Fruit fly (Drosophila melanogaster) whole organism, embryonic: ENCODE measurements around the gene Ppat-Dpck.

Experiments
- Bgb ChIP-seq: fragments of 200-800 bp; sonication (Bioruptor generic); IDR thresholded peaks from 2 replicates; pipeline ENCODE4 v1.3.6; 2022; ENCODE audit warnings: missing biosample characterization, missing genetic modification characterization; ENCODE audit not compliant: partially characterized antibody
- CG10267 ChIP-seq: fragments of 200-800 bp; sonication (Bioruptor generic); optimal IDR thresholded peaks from 2 replicates; lab custom pipeline; 2018; ENCODE audit warnings: missing biosample characterization, mild to moderate bottlenecking, missing genetic modification characterization, moderate library complexity
- CG11560 ChIP-seq: fragments of 200-800 bp; sonication (Bioruptor generic); IDR thresholded peaks from 3 replicates; pipeline ENCODE4 v1.3.6; 2022; ENCODE audit warnings: missing biosample characterization, missing genetic modification characterization
- CG12391 ChIP-seq: fragments of 200-800 bp; sonication (Bioruptor generic); optimal IDR thresholded peaks from 3 replicates; lab custom pipeline; 2018; ENCODE audit warnings: missing biosample characterization, mild to moderate bottlenecking, missing genetic modification characterization, moderate library complexity
- CG14441 ChIP-seq: fragments of 200-800 bp; sonication (Bioruptor generic); IDR thresholded peaks from 2 replicates; pipeline ENCODE4 v1.3.6; 2022; ENCODE audit warnings: missing biosample characterization, missing genetic modification characterization
- CG15011 ChIP-seq: fragments of 200-800 bp; sonication (Bioruptor generic); optimal IDR thresholded peaks from 3 replicates; lab custom pipeline; 2018; ENCODE audit warnings: missing biosample characterization, mild to moderate bottlenecking, missing genetic modification characterization
- CG16813 ChIP-seq: fragments of 200-800 bp; sonication (Bioruptor generic); IDR thresholded peaks from 3 replicates; pipeline ENCODE4 v1.3.6; 2022; ENCODE audit warnings: missing biosample characterization, missing genetic modification characterization; ENCODE audit not compliant: partially characterized antibody
- CG17361 ChIP-seq: fragments of 200-800 bp; sonication (Bioruptor generic); IDR thresholded peaks from 3 replicates; pipeline ENCODE4 v1.3.6; 2022; ENCODE audit warnings: missing biosample characterization, missing genetic modification characterization
- CG17829 ChIP-seq: fragments of 200-800 bp; optimal IDR thresholded peaks from 2 replicates; lab custom pipeline; 2019; ENCODE audit warnings: missing biosample characterization, mild to moderate bottlenecking, missing genetic modification characterization, moderate library complexity
- CG1832 ChIP-seq: fragments of 200-800 bp; sonication (Bioruptor generic); optimal IDR thresholded peaks from 2 replicates; lab custom pipeline; 2017; ENCODE audit warnings: missing biosample characterization, mild to moderate bottlenecking, missing genetic modification characterization, inconsistent platforms
- CG2120 ChIP-seq: fragments of 200-800 bp; sonication (Bioruptor generic); optimal IDR thresholded peaks from 3 replicates; lab custom pipeline; 2016; ENCODE audit warnings: missing biosample characterization, missing genetic modification characterization
- CG31224 ChIP-seq: fragments of 200-800 bp; sonication (Bioruptor generic); IDR thresholded peaks from 2 replicates; pipeline ENCODE4 v1.3.6; 2022; ENCODE audit warnings: missing biosample characterization, missing genetic modification characterization
- CG31441 ChIP-seq: fragments of 200-800 bp; sonication (Bioruptor generic); IDR thresholded peaks from 2 replicates; pipeline ENCODE4 v1.3.6; 2022; ENCODE audit warnings: missing biosample characterization, missing genetic modification characterization
- CG3726 ChIP-seq: fragments of 200-800 bp; sonication (Bioruptor generic); IDR thresholded peaks from 3 replicates; pipeline ENCODE4, ENCODE4 v1.3.6; 2022; ENCODE audit warnings: missing biosample characterization, missing genetic modification characterization
- CG3847 ChIP-seq: fragments of 200-800 bp; sonication (Bioruptor generic); IDR thresholded peaks from 2 replicates; pipeline ENCODE4 v1.3.6; 2022; ENCODE audit warnings: missing biosample characterization, missing genetic modification characterization
- CG5245 ChIP-seq: fragments of 200-800 bp; sonication (Bioruptor generic); optimal IDR thresholded peaks from 3 replicates; lab custom pipeline; 2016; ENCODE audit warnings: missing biosample characterization, missing genetic modification characterization
- CG6765 ChIP-seq: fragments of 200-800 bp; sonication (Bioruptor generic); optimal IDR thresholded peaks from 3 replicates; lab custom pipeline; 2017; ENCODE audit warnings: missing biosample characterization, mild to moderate bottlenecking, missing genetic modification characterization
- CG6791 ChIP-seq: fragments of 200-800 bp; sonication (Bioruptor generic); IDR thresholded peaks from 3 replicates; pipeline ENCODE4 v1.3.6; 2022; ENCODE audit warnings: missing biosample characterization, missing genetic modification characterization; ENCODE audit not compliant: partially characterized antibody
- CG7963 ChIP-seq: fragments of 200-800 bp; sonication (Bioruptor generic); IDR thresholded peaks from 3 replicates; pipeline ENCODE4 v1.3.6; 2022; ENCODE audit warnings: missing biosample characterization, missing genetic modification characterization; ENCODE audit not compliant: partially characterized antibody
- CG9797 ChIP-seq: fragments of 200-800 bp; sonication (Bioruptor generic); optimal IDR thresholded peaks from 3 replicates; lab custom pipeline; 2018; ENCODE audit warnings: missing biosample characterization, mild to moderate bottlenecking, missing genetic modification characterization
- CoRest ChIP-seq: fragments of 200-800 bp; sonication (Bioruptor generic); optimal IDR thresholded peaks from 3 replicates; lab custom pipeline; 2018; ENCODE audit warnings: missing biosample characterization, mild to moderate bottlenecking, missing genetic modification characterization, moderate library complexity
- Dip2 ChIP-seq: fragments of 200-800 bp; sonication (Bioruptor generic); IDR thresholded peaks from 2 replicates; pipeline ENCODE4 v1.3.6; 2022; ENCODE audit warnings: missing biosample characterization, missing genetic modification characterization
- Dref ChIP-seq: fragments of 200-800 bp; sonication (Bioruptor generic); IDR thresholded peaks from 2 replicates; pipeline ENCODE4 v1.3.6; 2022; ENCODE audit warnings: missing biosample characterization, missing genetic modification characterization
- Fer1 ChIP-seq: fragments of 200-800 bp; sonication (Bioruptor generic); optimal IDR thresholded peaks from 2 replicates; lab custom pipeline; 2017; ENCODE audit warnings: missing biosample characterization, mild to moderate bottlenecking, missing genetic modification characterization
- HLH4C ChIP-seq: fragments of 200-800 bp; sonication (Bioruptor generic); IDR thresholded peaks from 3 replicates; pipeline ENCODE4 v1.3.6; 2022; ENCODE audit warnings: missing biosample characterization, missing genetic modification characterization; ENCODE audit not compliant: partially characterized antibody
- Hmr ChIP-seq: fragments of 200-800 bp; sonication (Bioruptor generic); optimal IDR thresholded peaks from 3 replicates; lab custom pipeline; 2017; ENCODE audit warnings: mild to moderate bottlenecking, missing biosample characterization, missing genetic modification reagents, missing genetic modification characterization
- Lhr ChIP-seq: fragments of 200-800 bp; sonication (Bioruptor generic); optimal IDR thresholded peaks from 3 replicates; lab custom pipeline; 2017; ENCODE audit warnings: mild to moderate bottlenecking, missing biosample characterization, missing genetic modification reagents, missing genetic modification characterization
- NfI ChIP-seq: fragments of 200-800 bp; sonication (Bioruptor generic); optimal IDR thresholded peaks from 3 replicates; lab custom pipeline; 2018; ENCODE audit warnings: missing biosample characterization, mild to moderate bottlenecking, missing genetic modification characterization, moderate library complexity
- Oaz ChIP-seq: fragments of 200-800 bp; sonication (Bioruptor generic); IDR thresholded peaks from 2 replicates; pipeline ENCODE4 v1.3.6; 2022; ENCODE audit warnings: missing biosample characterization, missing genetic modification characterization
- Side ChIP-seq: fragments of 200-800 bp; sonication (Bioruptor generic); optimal IDR thresholded peaks from 2 replicates; lab custom pipeline; 2016; ENCODE audit warnings: missing biosample characterization, missing genetic modification characterization
- Tbp ChIP-seq: fragments of >200 bp; optimal IDR thresholded peaks from 2 replicates; lab custom pipeline; 2018; ENCODE audit warnings: missing biosample characterization, missing genetic modification characterization
- Trl ChIP-seq, 3 experiments: fragments of >200 bp in 2 of 3; fragments of 200-800 bp in 1 of 3; sonication (Bioruptor generic) in 1 of 3; optimal IDR thresholded peaks; 2 replicates in 1 of 3; 3 replicates in 2 of 3; lab custom pipeline; 2016 to 2017; ENCODE audit warnings: missing biosample characterization in 1 of 3, missing genetic modification characterization in 1 of 3
- bbx ChIP-seq: fragments of 200-800 bp; sonication (Bioruptor generic); IDR thresholded peaks from 2 replicates; pipeline ENCODE4 v1.3.6; 2022; ENCODE audit warnings: missing biosample characterization, missing genetic modification characterization; ENCODE audit not compliant: partially characterized antibody
- emc ChIP-seq: fragments of 200-800 bp; sonication (Bioruptor generic); optimal IDR thresholded peaks from 2 replicates; lab custom pipeline; 2016; ENCODE audit warnings: missing biosample characterization, missing genetic modification characterization
- grau ChIP-seq: fragments of 200-800 bp; optimal IDR thresholded peaks from 3 replicates; lab custom pipeline; 2019; ENCODE audit warnings: missing biosample characterization, mild to moderate bottlenecking, missing genetic modification characterization, moderate library complexity
- hbn ChIP-seq: fragments of 200-800 bp; sonication (Bioruptor generic); IDR thresholded peaks from 2 replicates; pipeline ENCODE4 v1.3.6; 2022; ENCODE audit warnings: missing biosample characterization, missing genetic modification characterization; ENCODE audit not compliant: partially characterized antibody
- hth ChIP-seq: fragments of >200 bp; optimal IDR thresholded peaks from 2 replicates; lab custom pipeline; 2017; ENCODE audit warnings: inconsistent platforms
- inv ChIP-seq: fragments of 200-800 bp; sonication (Bioruptor generic); IDR thresholded peaks from 2 replicates; pipeline ENCODE4 v1.3.6; 2022; ENCODE audit warnings: missing biosample characterization, missing genetic modification characterization; ENCODE audit not compliant: partially characterized antibody
- lola ChIP-seq, 3 experiments: fragments of >200 bp in 2 of 3; fragments of 200-800 bp in 1 of 3; sonication (Bioruptor generic) in 1 of 3; optimal IDR thresholded peaks; 2 replicates each; lab custom pipeline; 2017 to 2019; ENCODE audit warnings: missing biosample characterization in 3 of 3, missing genetic modification characterization in 3 of 3, mild to moderate bottlenecking in 1 of 3, moderate library complexity in 1 of 3
- luna ChIP-seq: fragments of 200-800 bp; sonication (Bioruptor generic); optimal IDR thresholded peaks from 2 replicates; lab custom pipeline; 2016; ENCODE audit warnings: missing biosample characterization, missing genetic modification characterization
- nerfin-1 ChIP-seq: fragments of 200-800 bp; sonication (Bioruptor generic); optimal IDR thresholded peaks from 3 replicates; lab custom pipeline; 2019; ENCODE audit warnings: missing biosample characterization, mild to moderate bottlenecking, missing genetic modification characterization, moderate library complexity
- prd ChIP-seq, 3 experiments: fragments of >200 bp in 2 of 3; fragments of 200-800 bp in 1 of 3; sonication (Bioruptor generic) in 1 of 3; optimal IDR thresholded peaks in 2 of 3; IDR thresholded peaks in 1 of 3; 2 replicates in 2 of 3; 3 replicates in 1 of 3; pipeline versions ENCODE4 v1.3.6 to Lab custom; 2017 to 2022; ENCODE audit warnings: missing biosample characterization in 1 of 3, missing genetic modification characterization in 1 of 3
- psq ChIP-seq: fragments of 200-800 bp; sonication (Bioruptor generic); optimal IDR thresholded peaks from 2 replicates; lab custom pipeline; 2017; ENCODE audit warnings: missing biosample characterization, missing genetic modification characterization
- row ChIP-seq: fragments of 200-800 bp; sonication (Bioruptor generic); IDR thresholded peaks from 3 replicates; pipeline ENCODE4 v1.3.6; 2022; ENCODE audit warnings: missing biosample characterization, missing genetic modification characterization
- sima ChIP-seq: fragments of 200-800 bp; sonication (Bioruptor generic); optimal IDR thresholded peaks from 2 replicates; lab custom pipeline; 2016; ENCODE audit warnings: missing biosample characterization, missing genetic modification characterization
- slbo ChIP-seq: fragments of 200-800 bp; sonication (Bioruptor generic); IDR thresholded peaks from 2 replicates; pipeline ENCODE4 v1.3.6; 2022; ENCODE audit warnings: missing biosample characterization, missing genetic modification characterization
- trem ChIP-seq: fragments of 200-800 bp; optimal IDR thresholded peaks from 3 replicates; lab custom pipeline; 2019; ENCODE audit warnings: missing biosample characterization, mild to moderate bottlenecking, missing genetic modification characterization, moderate library complexity
- unc-4 ChIP-seq: fragments of 200-800 bp; sonication (Bioruptor generic); IDR thresholded peaks from 2 replicates; pipeline ENCODE4 v1.3.6; 2022; ENCODE audit warnings: missing biosample characterization, missing genetic modification characterization; ENCODE audit not compliant: partially characterized antibody
- vnd ChIP-seq: fragments of 200-800 bp; sonication (Bioruptor generic); IDR thresholded peaks from 3 replicates; pipeline ENCODE4 v1.3.6; 2022; ENCODE audit warnings: missing biosample characterization, missing genetic modification characterization; ENCODE audit not compliant: partially characterized antibody

Gene Ppat-Dpck

dm6 chr3L:5793967-5794366, 25.4 kb upstream of the Ppat-Dpck start, which contains the start of gene Bre1 (continued):
- TF ChIP-seq Hmr (no peak), CG2120 (GFP tag; lab: Kevin White, UChicago) (no peak), HLH4C (GFP tag; lab: Robert Waterston, UW) (peak; percentile 58), prd (optimal IDR thresholded peaks at IDR 0.05; lab: Kevin White, UChicago) (no peak), prd (GFP tag; IDR thresholded peaks at IDR 0.05; lab: Robert Waterston, UW) (0 out of 3 replicates have a peak, but pooled peaks have one; percentile 23), Dip2 (GFP tag; lab: Robert Waterston, UW) (no peak), CG9797 (GFP tag; lab: Kevin White, UChicago) (peak; percentile 99), psq (GFP tag; lab: Kevin White, UChicago) (no peak), CoRest (tag; lab: Kevin White, UChicago) (peak; percentile 24), Bgb (GFP tag; lab: Robert Waterston, UW) (peak; percentile 77), CG31441 (GFP tag; lab: Robert Waterston, UW) (no peak), CG17361 (GFP tag; lab: Robert Waterston, UW) (no peak), CG12391 (tag; lab: Kevin White, UChicago) (peak; percentile 4), hbn (GFP tag; lab: Robert Waterston, UW) (peak; percentile 78), Dref (peak; percentile 97), grau (tag; lab: Kevin White, UChicago) (no peak), row (GFP tag; lab: Robert Waterston, UW) (peak; percentile 26; the same call in 2 of the 3 replicates), nerfin-1 (peak; percentile 1), CG15011 (GFP tag; lab: Kevin White, UChicago) (no peak), Side (GFP tag; lab: Kevin White, UChicago) (no peak), Tbp (GFP tag; lab: Kevin White, UChicago) (no peak), Lhr (peak; percentile 16), CG17829 (tag; lab: Kevin White, UChicago) (peak; percentile 38), emc (GFP tag; lab: Kevin White, UChicago) (no peak), Trl (optimal IDR thresholded peaks at IDR 0.05; lab: Kevin White, UChicago) (no peak), Trl (GFP tag; optimal IDR thresholded peaks at IDR 0.05; lab: Kevin White, UChicago) (no peak), sima (no peak), vnd (peak; percentile 55; the same call in 1 of the 3 replicates), hth (no peak), CG5245 (GFP tag; lab: Kevin White, UChicago) (no peak), CG14441 (no peak), CG1832 (GFP tag; lab: Kevin White, UChicago) (no peak), CG3847 (GFP tag; lab: Robert Waterston, UW) (peak; percentile 44), CG3726 (GFP tag; lab: Robert Waterston, UW) (no peak), CG11560 (tag; lab: Robert Waterston, UW) (peak; percentile 97), CG6791 (GFP tag; lab: Robert Waterston, UW) (peak; percentile 72; the same call in 2 of the 3 replicates), CG10267 (tag; lab: Kevin White, UChicago) (peak; percentile 71), trem (tag; lab: Kevin White, UChicago) (peak; percentile 82), CG6765 (GFP tag; lab: Kevin White, UChicago) (no peak), Fer1 (GFP tag; lab: Kevin White, UChicago) (peak; percentile 34), NfI (GFP tag; lab: Kevin White, UChicago) (no peak), luna (GFP tag; lab: Kevin White, UChicago) (no peak), inv (GFP tag; lab: Robert Waterston, UW) (peak; percentile 41; the same call in 1 of the 2 replicates), unc-4 (peak; percentile 80; the same call in 1 of the 2 replicates), Oaz (GFP tag; lab: Robert Waterston, UW) (no peak), CG31224 (no peak), lola (GFP tag; optimal IDR thresholded peaks at IDR 0.05; lab: Kevin White, UChicago) (no peak), CG7963 (peak; percentile 53; the same call in 1 of the 3 replicates), CG16813 (GFP tag; lab: Robert Waterston, UW) (peak; percentile 77), bbx (GFP tag; lab: Robert Waterston, UW) (peak; percentile 85), slbo (GFP tag; lab: Robert Waterston, UW) (no peak; the same call in 1 of the 2 replicates)
